Worm (Caenorhabditis elegans): ENCODE results near the gene pgp-6.
A peak's percentile ranks its signal among the peaks of the same experiment; 100 is the strongest.

The pgp-6 gene

DNA sequence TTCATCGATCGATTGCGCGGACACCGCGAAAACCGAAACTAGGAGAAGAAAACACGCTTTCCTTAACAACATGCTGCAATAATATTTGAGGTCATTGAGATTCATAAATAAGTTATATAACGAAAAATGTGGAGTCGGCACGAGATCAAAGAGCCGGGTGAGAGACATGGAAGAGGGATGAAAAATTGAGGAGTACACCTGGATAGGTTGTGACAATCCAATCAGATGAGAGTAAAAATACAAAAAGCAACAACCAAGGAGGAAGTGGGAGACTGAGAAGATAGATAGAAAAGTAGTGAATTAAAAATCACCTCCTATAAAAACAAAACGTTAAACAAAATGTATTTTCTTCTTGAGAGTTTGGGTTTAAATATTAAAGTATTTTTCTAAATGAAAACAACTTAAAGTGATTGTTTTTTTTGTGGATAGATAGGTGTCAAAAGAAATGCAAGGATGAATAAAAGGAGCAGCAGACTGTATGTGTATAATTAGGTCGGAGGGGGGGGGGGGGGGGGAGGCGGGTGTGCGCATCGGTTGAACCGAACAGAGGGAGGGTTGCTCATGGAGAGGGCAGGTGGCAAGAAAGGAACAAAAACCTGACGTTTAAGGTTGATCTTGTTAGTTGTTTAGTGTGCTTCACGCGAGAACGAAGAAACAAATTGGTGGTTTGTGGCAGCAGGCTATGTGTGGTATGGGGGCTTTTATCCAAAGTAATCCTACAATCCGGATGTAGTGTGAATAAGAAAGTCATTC, 32.4 kb downstream of the pgp-6 start, which contains the start of gene C05A9.2:
C05A9.2 (minus strand) TSS at position 73 of the 753 bp plus-strand sequence.
- TF ChIP-seq F13C5.2 (tag; optimal IDR thresholded peaks at IDR 0.05) (no peak), ceh-36 (tag; optimal IDR thresholded peaks at IDR 0.05) (peak; percentile 19), ama-1 (optimal IDR thresholded peaks at IDR 0.05) (no peak), ets-7 (tag; optimal IDR thresholded peaks at IDR 0.05) (no peak)

ce11 chrX:10844137-10844536, 33.1 kb downstream of the pgp-6 start:
- peak; percentile 43 for TF ChIP-seq ceh-36 (tag; optimal IDR thresholded peaks at IDR 0.05)
- TF ChIP-seq pes-1 (GFP tag; IDR thresholded peaks at IDR 0.05) = 0 out of 2 replicates have a peak, but pooled peaks have one; percentile 35
- no peak for TF ChIP-seq F13C5.2 (tag; optimal IDR thresholded peaks at IDR 0.05)
- no peak for TF ChIP-seq hnd-1 (tag; optimal IDR thresholded peaks at IDR 0.05)
- TF ChIP-seq scrt-1 (GFP tag; IDR thresholded peaks at IDR 0.05) = no peak

ce11 chrX:10838550-10838949, 38.7 kb downstream of the pgp-6 start, which contains the start of gene plc-1:
TSS of gene plc-1 (minus strand) at chrX:10838650.
- TF ChIP-seq tbx-11 (GFP tag; IDR thresholded peaks at IDR 0.05) = no peak
- no peak for TF ChIP-seq pes-1 (GFP tag; IDR thresholded peaks at IDR 0.05)
- TF ChIP-seq tbx-37 (GFP tag; conservative IDR thresholded peaks at IDR 0.05) = no peak
- TF ChIP-seq hmg-4 (GFP tag; optimal IDR thresholded peaks at IDR 0.05) = no peak
- TF ChIP-seq F13C5.2 (tag; optimal IDR thresholded peaks at IDR 0.05) = no peak
- TF ChIP-seq ama-1 (optimal IDR thresholded peaks at IDR 0.05) = no peak
- no peak for TF ChIP-seq flt-1 (GFP tag; IDR thresholded peaks at IDR 0.05)
- TF ChIP-seq aly-1 (tag; optimal IDR thresholded peaks at IDR 0.05) = no peak
- TF ChIP-seq ets-7 (tag; optimal IDR thresholded peaks at IDR 0.05) = no peak
- TF ChIP-seq tra-4 (tag; optimal IDR thresholded peaks at IDR 0.05) = no peak
- no peak for TF ChIP-seq hmbx-1 (tag; optimal IDR thresholded peaks at IDR 0.05)
- no peak for TF ChIP-seq hnd-1 (tag; optimal IDR thresholded peaks at IDR 0.05)
- no peak for TF ChIP-seq B0310.2 (tag; optimal IDR thresholded peaks at IDR 0.05)
- TF ChIP-seq ceh-36 (tag; optimal IDR thresholded peaks at IDR 0.05) = no peak
- no peak for TF ChIP-seq sea-1 (GFP tag; conservative IDR thresholded peaks at IDR 0.05)
- no peak for TF ChIP-seq ceh-13 (GFP tag; optimal IDR thresholded peaks at IDR 0.05)
- no peak for TF ChIP-seq scrt-1 (GFP tag; IDR thresholded peaks at IDR 0.05)

ce11 chrX:10837609-10838008, 39.6 kb downstream of the pgp-6 start:
- peak; percentile 26 for TF ChIP-seq ceh-36 (tag; optimal IDR thresholded peaks at IDR 0.05)
- no peak for TF ChIP-seq hmg-4 (GFP tag; optimal IDR thresholded peaks at IDR 0.05)

DNA sequence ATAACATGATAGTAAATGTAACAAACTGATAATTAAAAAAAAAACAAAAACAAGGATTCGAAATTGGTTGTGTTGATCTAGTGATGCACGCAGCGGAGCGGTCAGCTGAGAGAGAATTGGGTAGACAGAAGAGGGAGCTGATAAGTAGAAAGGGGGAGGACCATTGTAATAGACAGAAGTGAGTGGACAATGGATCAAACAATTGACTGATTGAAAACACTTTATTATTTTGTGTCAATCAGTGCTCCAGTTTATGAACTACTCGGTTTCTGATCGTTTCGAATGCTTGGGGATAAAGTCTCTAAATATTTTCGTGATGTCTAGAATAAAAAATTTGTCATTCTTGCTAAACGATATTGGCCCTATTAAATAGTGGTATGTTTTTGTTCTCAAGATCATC, 42.7 kb downstream of the pgp-6 start:
- TF ChIP-seq tbx-11 (GFP tag; IDR thresholded peaks at IDR 0.05) (no peak), hnd-1 (tag; optimal IDR thresholded peaks at IDR 0.05) (no peak)
